Fruit fly (Drosophila melanogaster): ENCODE measurements around the gene Oseg2.

DNA sequence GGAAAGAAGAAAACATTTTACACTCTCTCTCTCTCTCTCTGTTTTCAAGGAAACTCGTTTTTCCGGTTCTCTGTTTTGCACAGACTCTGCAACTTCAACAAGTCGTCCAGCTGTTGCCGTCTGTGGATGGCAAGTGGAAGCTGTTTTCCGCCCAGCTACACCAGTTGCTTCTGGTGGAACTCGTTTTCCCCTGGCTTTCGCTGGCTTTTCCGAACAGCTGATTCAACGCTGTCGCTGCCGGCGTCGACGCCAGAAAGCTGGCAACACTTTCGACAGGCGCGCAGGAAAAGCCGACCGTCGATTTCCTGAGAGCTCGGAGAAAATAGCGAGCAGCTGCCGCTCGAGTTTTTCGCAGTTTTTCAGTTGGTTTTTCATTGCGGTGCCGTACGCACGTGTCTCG, 53.1 kb downstream of the Oseg2 start, which contains the start of gene MsR2:
- TF ChIP-seq Smox (GFP tag; optimal IDR thresholded peaks at IDR 0.05) (no peak), Sox15 (GFP tag; optimal IDR thresholded peaks at IDR 0.05) (no peak), OdsH (GFP tag; optimal IDR thresholded peaks at IDR 0.05) (no peak), CG32006 (GFP tag; optimal IDR thresholded peaks at IDR 0.05) (no peak)

Data from whole organism, prepupa.